Worm (Caenorhabditis elegans) whole organism, L4/young adult: ENCODE results near the gene tag-234.

Experiments
- W03F9.2 ChIP-seq: fragments of 150-350 bp; optimal IDR thresholded peaks from 2 replicates; lab custom pipeline; 2014; ENCODE audit warnings: missing biosample characterization, missing genetic modification characterization
- dao-5 ChIP-seq: sonication (generic microtip); optimal IDR thresholded peaks from 2 replicates; lab custom pipeline; 2016; ENCODE audit warnings: missing genotype, missing genetic modification characterization, moderate library complexity, missing compliant biosample characterization
- him-1 ChIP-seq: sonication (generic microtip); optimal IDR thresholded peaks from 2 replicates; lab custom pipeline; 2016; ENCODE audit warnings: missing genotype, missing genetic modification reagents, missing genetic modification characterization, missing compliant biosample characterization

- TF ChIP-seq dao-5 (tag; lab: Kevin White, UChicago) = no peak
- TF ChIP-seq him-1 = no peak
- TF ChIP-seq W03F9.2 (tag; lab: Kevin White, UChicago) = no peak
Observed at ce11 chrII:5845441-5845840, 18.6 kb upstream of the tag-234 start, which contains the start of the genes ZK1248.17 and H41C03.3.
